Worm (Caenorhabditis elegans): ENCODE measurements around the gene Y45F10D.15.

Gene Y45F10D.15

ce11 chrIV:13783237-13784012, 37.3 kb downstream of the Y45F10D.15 start, which contains the start of gene iscu-1 (continued):
- TF ChIP-seq lin-38 (GFP tag; IDR thresholded peaks at IDR 0.05), result 0 out of 2 replicates have a peak, but pooled peaks have one; percentile 13
- peak; percentile 16 for TF ChIP-seq pqm-1 (tag; optimal IDR thresholded peaks at IDR 0.05)
- peak; percentile 44 for TF ChIP-seq hlh-11 (tag; optimal IDR thresholded peaks at IDR 0.05)
- no peak for TF ChIP-seq lin-39 (tag; optimal IDR thresholded peaks at IDR 0.05)
- peak in 1 of 2 experiments; percentile 72 for TF ChIP-seq hif-1 (tag; optimal IDR thresholded peaks at IDR 0.05)
- TF ChIP-seq mdl-1 (tag; optimal IDR thresholded peaks at IDR 0.05), result no peak
- TF ChIP-seq lir-3 (tag; optimal IDR thresholded peaks at IDR 0.05), result no peak

DNA sequence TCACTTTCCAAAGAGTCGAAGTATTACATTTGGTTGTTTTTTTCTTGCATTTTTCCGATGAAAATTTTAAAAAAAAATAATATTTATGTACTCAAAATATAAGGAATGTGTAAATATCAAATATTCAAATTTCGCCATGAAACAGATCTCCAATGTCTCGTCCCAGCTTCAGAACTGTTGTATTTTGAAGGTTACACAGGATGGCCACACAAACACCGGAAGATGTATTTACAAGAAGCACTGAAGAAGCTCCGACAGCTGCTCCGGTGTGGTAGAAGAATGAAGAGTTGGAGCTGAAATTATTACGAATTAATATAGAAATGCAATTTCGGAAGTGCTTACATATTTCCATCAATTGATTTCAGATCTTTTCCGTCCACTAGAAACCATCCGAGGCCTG, 38.4 kb downstream of the Y45F10D.15 start:
- TF ChIP-seq dmd-9 (GFP tag; IDR thresholded peaks at IDR 0.05) (no peak), pha-4 (GFP tag; IDR thresholded peaks at IDR 0.05) (0 out of 2 replicates have a peak, but pooled peaks have one; percentile 19), pha-4 (tag; optimal IDR thresholded peaks at IDR 0.05) (no peak), mep-1 (tag; optimal IDR thresholded peaks at IDR 0.05) (no peak), lir-3 (tag; optimal IDR thresholded peaks at IDR 0.05) (no peak), zag-1 (tag; optimal IDR thresholded peaks at IDR 0.05) (no peak), nhr-11 (tag; optimal IDR thresholded peaks at IDR 0.05) (no peak), skn-1 (tag; optimal IDR thresholded peaks at IDR 0.05) (no peak), duxl-1 (tag; optimal IDR thresholded peaks at IDR 0.05; ENCODE audit: poor library complexity) (no peak), ZK337.2 (GFP tag; IDR thresholded peaks at IDR 0.05) (no peak), F49E8.2 (tag; optimal IDR thresholded peaks at IDR 0.05; ENCODE audit: borderline replicate concordance) (no peak), ceh-32 (tag; optimal IDR thresholded peaks at IDR 0.05; ENCODE audit: poor library complexity) (no peak), snpc-1.2 (GFP tag; IDR thresholded peaks at IDR 0.05) (peak; percentile 42; the same call in 1 of the 2 replicates), daf-8 (GFP tag; IDR thresholded peaks at IDR 0.05) (no peak), F44E2.7 (GFP tag; IDR thresholded peaks at IDR 0.05) (no peak), zfp-2 (tag; optimal IDR thresholded peaks at IDR 0.05) (no peak), Y48G9A.11 (GFP tag; IDR thresholded peaks at IDR 0.05) (no peak), nhr-41 (GFP tag; IDR thresholded peaks at IDR 0.05) (no peak)

DNA sequence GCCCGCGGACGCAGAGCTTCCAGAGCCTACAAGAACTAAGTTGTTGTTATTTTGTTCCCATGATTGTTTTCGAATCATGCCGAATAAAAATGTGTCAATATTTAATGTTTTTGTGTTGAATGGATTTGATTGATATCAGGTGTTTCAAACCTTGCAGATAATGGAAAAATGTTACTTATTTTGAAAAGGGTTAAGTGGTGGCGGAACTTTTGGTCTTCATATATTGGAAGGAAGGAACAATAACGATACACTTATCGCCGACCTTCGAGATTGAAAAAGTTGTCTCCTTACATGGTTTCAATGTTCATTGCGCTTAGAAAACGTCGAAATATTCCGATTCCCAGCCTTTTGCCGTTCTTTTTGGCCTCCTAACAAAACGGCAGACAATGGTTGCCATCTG, 42.1 kb downstream of the Y45F10D.15 start, which contains the start of gene gly-10:
TSS of gene gly-10 (plus strand) at position 387 of the 400 bp plus-strand sequence.
- TF ChIP-seq duxl-1 (tag; optimal IDR thresholded peaks at IDR 0.05; ENCODE audit: poor library complexity), result no peak
- peak; percentile 61 for TF ChIP-seq snpc-1.2 (GFP tag; IDR thresholded peaks at IDR 0.05)

DNA sequence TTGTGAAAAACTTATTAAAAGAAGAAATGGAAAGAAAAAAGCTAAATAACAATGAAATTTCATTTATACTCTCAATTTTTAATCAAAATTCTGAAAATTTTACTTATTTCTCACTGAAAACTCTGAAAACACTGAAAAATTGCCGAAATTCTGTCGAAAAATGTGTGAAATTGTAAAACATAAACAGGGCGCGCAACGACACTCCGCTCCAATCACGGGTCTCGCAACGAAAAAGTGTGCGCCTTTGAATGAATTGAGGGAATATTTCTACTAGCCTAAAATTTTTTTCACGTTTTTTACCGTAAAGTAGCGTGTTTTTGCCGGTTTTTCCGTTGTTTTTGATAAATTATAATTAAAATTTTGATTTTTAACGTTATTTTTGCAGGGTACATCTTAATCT, 43.3 kb downstream of the Y45F10D.15 start, which contains the start of gene rpl-18:
TSS of gene rpl-18 (plus strand) at position 386 of the 400 bp plus-strand sequence.
- TF ChIP-seq Y105C5A.15 (GFP tag; IDR thresholded peaks at IDR 0.05) (no peak), Y5F2A.4 (GFP tag; optimal IDR thresholded peaks at IDR 0.05) (no peak), dpl-1 (GFP tag; optimal IDR thresholded peaks at IDR 0.05) (peak; percentile 80), ceh-62 (tag; optimal IDR thresholded peaks at IDR 0.05) (no peak), gei-8 (GFP tag; optimal IDR thresholded peaks at IDR 0.05) (no peak), nhr-111 (GFP tag; optimal IDR thresholded peaks at IDR 0.05) (no peak), unc-130 (GFP tag; optimal IDR thresholded peaks at IDR 0.05) (peak; percentile 8), daf-16 (GFP tag; optimal IDR thresholded peaks at IDR 0.05) (no peak), daf-16 (tag; optimal IDR thresholded peaks at IDR 0.05) (peak; percentile 49), ceh-20 (GFP tag; IDR thresholded peaks at IDR 0.05) (no peak), arid-1 (GFP tag; conservative IDR thresholded peaks at IDR 0.05) (no peak), unc-39 (tag; optimal IDR thresholded peaks at IDR 0.05) (no peak), ztf-11 (tag; optimal IDR thresholded peaks at IDR 0.05) (no peak), dmd-8 (GFP tag; IDR thresholded peaks at IDR 0.05) (no peak), mxl-2 (GFP tag; conservative IDR thresholded peaks at IDR 0.05) (no peak), nhr-237 (tag; optimal IDR thresholded peaks at IDR 0.05) (no peak), lin-38 (GFP tag; IDR thresholded peaks at IDR 0.05) (peak; percentile 57), nhr-76 (tag; optimal IDR thresholded peaks at IDR 0.05) (no peak), hif-1 (tag; optimal IDR thresholded peaks at IDR 0.05) (no peak), daf-19 (GFP tag; conservative IDR thresholded peaks at IDR 0.05) (no peak), dmd-6 (GFP tag; IDR thresholded peaks at IDR 0.05) (no peak), egl-27 (tag; optimal IDR thresholded peaks at IDR 0.05) (no peak), mes-2 (tag; optimal IDR thresholded peaks at IDR 0.05; ENCODE audit: poor library complexity, severe bottlenecking) (peak; percentile 86), nhr-11 (tag; optimal IDR thresholded peaks at IDR 0.05) (peak; percentile 48)

All from whole organism, L4 larva.